Worm (Caenorhabditis elegans) whole organism, L1 larva: ENCODE measurements around the gene slc-17.8.

ENCODE experiments used
- C04F5.9 ChIP-seq: sonication (generic microtip); optimal IDR thresholded peaks from 2 replicates; lab custom pipeline; 2016; ENCODE audit warnings: missing genetic modification characterization, missing compliant biosample characterization
- C16A3.4 ChIP-seq: fragments of 150-350 bp; optimal IDR thresholded peaks from 2 replicates; lab custom pipeline; 2014; ENCODE audit warnings: missing biosample characterization, missing genetic modification characterization
- F16B12.6 ChIP-seq: fragments of 150-350 bp; optimal IDR thresholded peaks from 2 replicates; lab custom pipeline; 2014; ENCODE audit warnings: missing biosample characterization, missing genetic modification characterization
- alr-1 ChIP-seq: fragments of 200-800 bp; sonication (Bioruptor generic); optimal IDR thresholded peaks from 2 replicates; lab custom pipeline; 2018; ENCODE audit warnings: borderline replicate concordance, mild to moderate bottlenecking, missing genetic modification characterization, missing compliant biosample characterization
- ceh-63 ChIP-seq: fragments of 200-800 bp; sonication (Bioruptor generic); optimal IDR thresholded peaks from 2 replicates; lab custom pipeline; 2018; ENCODE audit warnings: mild to moderate bottlenecking, missing genetic modification characterization, missing compliant biosample characterization
- ceh-8 ChIP-seq: fragments of 200-800 bp; sonication (Bioruptor generic); optimal IDR thresholded peaks from 2 replicates; lab custom pipeline; 2018; ENCODE audit warnings: mild to moderate bottlenecking, missing genetic modification characterization, moderate library complexity, missing compliant biosample characterization
- ceh-88 ChIP-seq: fragments of 200-800 bp; sonication (Bioruptor generic); IDR thresholded peaks from 2 replicates; pipeline ENCODE4 v1.3.6; 2022; ENCODE audit warnings: missing genetic modification characterization, missing compliant biosample characterization
- dpl-1 ChIP-seq, 3 experiments: fragments of 150-350 bp in 2 of 3; sonication (generic microtip) in 1 of 3; optimal IDR thresholded peaks; 2 replicates each; lab custom pipeline; 2014 to 2017; ENCODE audit warnings: missing biosample characterization in 3 of 3, missing genetic modification characterization in 3 of 3, missing genetic modification reagents in 3 of 3
- dsc-1 ChIP-seq: sonication (generic microtip); optimal IDR thresholded peaks from 2 replicates; lab custom pipeline; 2016; ENCODE audit warnings: mild to moderate bottlenecking, missing genetic modification characterization, missing compliant biosample characterization
- efl-1 ChIP-seq, 4 experiments: fragments of 150-350 bp; optimal IDR thresholded peaks in 3 of 4; peaks in 1 of 4; 1 replicate in 1 of 4; 2 replicates in 3 of 4; lab custom pipeline; 2014; ENCODE audit warnings: missing biosample characterization in 2 of 4, missing genetic modification characterization in 2 of 4, missing genetic modification reagents in 2 of 4
- egl-13 ChIP-seq: sonication (generic microtip); optimal IDR thresholded peaks from 2 replicates; lab custom pipeline; 2016; ENCODE audit warnings: missing genotype, missing genetic modification reagents, missing genetic modification characterization, missing compliant biosample characterization
- elt-2 ChIP-seq: sonication (generic microtip); optimal IDR thresholded peaks from 2 replicates; lab custom pipeline; 2016; ENCODE audit warnings: missing genetic modification characterization, mild to moderate bottlenecking, inconsistent platforms, missing compliant biosample characterization, missing genetic modification reagents
- elt-3 ChIP-seq, 6 experiments: fragments of 150-350 bp in 1 of 6; sonication (generic microtip); optimal IDR thresholded peaks; 2 replicates each; lab custom pipeline; 2017 to 2018; ENCODE audit warnings: missing biosample characterization in 6 of 6, missing genetic modification characterization in 6 of 6, inconsistent platforms in 1 of 6
- ets-5 ChIP-seq: fragments of 200-800 bp; sonication (Bioruptor generic); IDR thresholded peaks from 2 replicates; pipeline ENCODE4 v1.3.6; 2022; ENCODE audit warnings: missing genetic modification characterization, missing compliant biosample characterization
- fkh-10 ChIP-seq: sonication (generic microtip); optimal IDR thresholded peaks from 2 replicates; lab custom pipeline; 2017; ENCODE audit warnings: missing biosample characterization, missing genetic modification reagents, missing genetic modification characterization
- hpl-2 ChIP-seq: fragments of 150-350 bp; optimal IDR thresholded peaks from 2 replicates; lab custom pipeline; 2014; ENCODE audit warnings: missing biosample characterization, missing genetic modification reagents, missing genetic modification characterization
- lin-13 ChIP-seq: fragments of 150-350 bp; optimal IDR thresholded peaks from 2 replicates; lab custom pipeline; 2014; ENCODE audit warnings: missing biosample characterization, missing genetic modification reagents, missing genetic modification characterization
- lin-15B ChIP-seq: fragments of 150-350 bp; sonication (generic microtip); optimal IDR thresholded peaks from 3 replicates; lab custom pipeline; 2014; ENCODE audit warnings: missing biosample characterization, missing genetic modification characterization
- lin-35 ChIP-seq, 2 experiments: fragments of 150-350 bp; optimal IDR thresholded peaks; 2 replicates each; lab custom pipeline; 2014; ENCODE audit warnings: missing biosample characterization in 2 of 2, missing genetic modification characterization in 2 of 2, missing genetic modification reagents in 2 of 2
- lin-39 ChIP-seq: fragments of 150-350 bp; optimal IDR thresholded peaks from 2 replicates; lab custom pipeline; 2014; ENCODE audit warnings: missing biosample characterization, missing genetic modification reagents, missing genetic modification characterization
- lsy-2 ChIP-seq, 2 experiments: fragments of 150-350 bp; optimal IDR thresholded peaks; 2 replicates each; lab custom pipeline; 2014; ENCODE audit warnings: missing biosample characterization in 2 of 2, missing genetic modification characterization in 2 of 2
- mab-9 ChIP-seq: fragments of 200-800 bp; sonication (Bioruptor generic); IDR thresholded peaks from 2 replicates; pipeline ENCODE4 v1.3.6; 2022; ENCODE audit warnings: missing genetic modification reagents, missing genetic modification characterization, missing compliant biosample characterization
- mdl-1 ChIP-seq, 2 experiments: fragments of 150-350 bp; optimal IDR thresholded peaks; 2 replicates each; lab custom pipeline; 2014 to 2017; ENCODE audit warnings: missing biosample characterization in 2 of 2, missing genetic modification characterization in 2 of 2, inconsistent platforms in 1 of 2
- mef-2 ChIP-seq: fragments of 150-350 bp; optimal IDR thresholded peaks from 2 replicates; lab custom pipeline; 2014; ENCODE audit warnings: missing biosample characterization, missing genetic modification characterization
- nhr-11 ChIP-seq: fragments of 150-350 bp; optimal IDR thresholded peaks from 2 replicates; lab custom pipeline; 2014; ENCODE audit warnings: missing biosample characterization, missing genetic modification characterization
- nhr-19 ChIP-seq: fragments of 200-800 bp; sonication (Bioruptor generic); conservative IDR thresholded peaks from 2 replicates; pipeline ENCODE4 v1.3.6; 2022; ENCODE audit warnings: missing genetic modification characterization, missing compliant biosample characterization
- nhr-28 ChIP-seq: fragments of 150-350 bp; optimal IDR thresholded peaks from 2 replicates; lab custom pipeline; 2014; ENCODE audit warnings: missing biosample characterization, missing genetic modification characterization
- nhr-47 ChIP-seq: sonication (generic microtip); optimal IDR thresholded peaks from 2 replicates; lab custom pipeline; 2016; ENCODE audit warnings: mild to moderate bottlenecking, missing genetic modification characterization, moderate library complexity, missing compliant biosample characterization
- nhr-85 ChIP-seq: sonication (generic microtip); peaks from one replicate; lab custom pipeline; 2016; ENCODE audit warnings: missing genetic modification characterization, inconsistent platforms, missing compliant biosample characterization
- nhr-90 ChIP-seq: sonication (generic microtip); optimal IDR thresholded peaks from 2 replicates; lab custom pipeline; 2016; ENCODE audit warnings: mild to moderate bottlenecking, missing genetic modification characterization, missing compliant biosample characterization; ENCODE audit not compliant: poor library complexity
- pag-3 ChIP-seq: sonication (generic microtip); optimal IDR thresholded peaks from 2 replicates; lab custom pipeline; 2017; ENCODE audit warnings: missing genetic modification characterization, mild to moderate bottlenecking, missing compliant biosample characterization, antibody characterized with exemption, borderline replicate concordance; ENCODE audit not compliant: insufficient read depth
- pqm-1 ChIP-seq: sonication (generic microtip); optimal IDR thresholded peaks from 3 replicates; lab custom pipeline; 2017; ENCODE audit warnings: missing biosample characterization, missing genetic modification characterization
- rnt-1 ChIP-seq: sonication (generic microtip); optimal IDR thresholded peaks from 2 replicates; lab custom pipeline; 2016; ENCODE audit warnings: mild to moderate bottlenecking, missing genetic modification characterization, moderate library complexity, missing compliant biosample characterization
- skn-1 ChIP-seq: fragments of 150-350 bp; optimal IDR thresholded peaks from 2 replicates; lab custom pipeline; 2014; ENCODE audit warnings: missing biosample characterization, missing genetic modification characterization
- snu-23 ChIP-seq: sonication (generic microtip); optimal IDR thresholded peaks from 2 replicates; lab custom pipeline; 2016; ENCODE audit warnings: missing genetic modification characterization, missing compliant biosample characterization
- sptf-1 ChIP-seq: fragments of 150-350 bp; optimal IDR thresholded peaks from 2 replicates; lab custom pipeline; 2014; ENCODE audit warnings: missing biosample characterization, missing genetic modification characterization
- swsn-7 ChIP-seq: sonication (generic microtip); optimal IDR thresholded peaks from 2 replicates; lab custom pipeline; 2016; ENCODE audit warnings: missing genetic modification characterization, missing compliant biosample characterization
- tbx-2 ChIP-seq: sonication (generic microtip); optimal IDR thresholded peaks from 2 replicates; lab custom pipeline; 2016; ENCODE audit warnings: missing genetic modification characterization, missing compliant biosample characterization
- tlp-1 ChIP-seq: fragments of 150-350 bp; optimal IDR thresholded peaks from 2 replicates; lab custom pipeline; 2014; ENCODE audit warnings: missing biosample characterization, missing genetic modification characterization
- unc-86 ChIP-seq: sonication (generic microtip); optimal IDR thresholded peaks from 2 replicates; lab custom pipeline; 2016; ENCODE audit warnings: missing genetic modification characterization, missing compliant biosample characterization
- xbp-1 ChIP-seq: sonication (generic microtip); optimal IDR thresholded peaks from 2 replicates; lab custom pipeline; 2016; ENCODE audit warnings: missing genetic modification characterization, missing compliant biosample characterization
- ztf-11 ChIP-seq, 2 experiments: sonication (generic microtip); optimal IDR thresholded peaks; 2 replicates each; lab custom pipeline; 2016 to 2017; ENCODE audit warnings: missing genetic modification characterization in 2 of 2, missing biosample characterization in 1 of 2, missing compliant biosample characterization in 1 of 2

Gene slc-17.8

DNA sequence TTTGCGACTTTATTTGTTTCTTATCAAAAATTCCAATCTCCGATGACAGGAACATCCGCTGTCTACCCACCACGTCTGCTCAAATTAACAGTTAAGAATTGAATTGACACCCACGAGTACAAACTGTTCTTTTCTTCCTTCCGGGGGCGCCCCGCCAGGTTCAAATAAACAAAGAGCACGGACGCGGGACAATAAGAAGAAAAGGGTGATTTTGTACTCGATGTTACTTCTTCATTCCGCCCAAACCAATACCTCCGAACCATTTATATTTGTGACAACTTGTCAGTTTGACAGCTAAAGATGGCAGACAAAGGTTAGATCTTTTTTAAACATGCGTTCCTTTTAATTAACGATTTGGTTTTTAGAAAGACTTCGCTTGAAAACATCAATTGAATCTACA is 19.6 kb downstream of the slc-17.8 start, which contains the start of gene otpl-6:
Gene otpl-6, plus strand, starts transcription at position 301 of the 400 bp plus-strand sequence.
- TF ChIP-seq nhr-47 = no peak
- no peak for TF ChIP-seq ets-5 (GFP tag; lab: Robert Waterston, UW)
- TF ChIP-seq lin-39 (tag; lab: Kevin White, UChicago) = no peak
- TF ChIP-seq egl-13 = no peak
- no peak for TF ChIP-seq C04F5.9
- no peak for TF ChIP-seq rnt-1 (tag; lab: Kevin White, UChicago)
- no peak for TF ChIP-seq ceh-8 (GFP tag; lab: Kevin White, UChicago)
- no peak for TF ChIP-seq tbx-2 (tag; lab: Kevin White, UChicago)
- no peak for TF ChIP-seq mab-9 (GFP tag; lab: Robert Waterston, UW)

DNA sequence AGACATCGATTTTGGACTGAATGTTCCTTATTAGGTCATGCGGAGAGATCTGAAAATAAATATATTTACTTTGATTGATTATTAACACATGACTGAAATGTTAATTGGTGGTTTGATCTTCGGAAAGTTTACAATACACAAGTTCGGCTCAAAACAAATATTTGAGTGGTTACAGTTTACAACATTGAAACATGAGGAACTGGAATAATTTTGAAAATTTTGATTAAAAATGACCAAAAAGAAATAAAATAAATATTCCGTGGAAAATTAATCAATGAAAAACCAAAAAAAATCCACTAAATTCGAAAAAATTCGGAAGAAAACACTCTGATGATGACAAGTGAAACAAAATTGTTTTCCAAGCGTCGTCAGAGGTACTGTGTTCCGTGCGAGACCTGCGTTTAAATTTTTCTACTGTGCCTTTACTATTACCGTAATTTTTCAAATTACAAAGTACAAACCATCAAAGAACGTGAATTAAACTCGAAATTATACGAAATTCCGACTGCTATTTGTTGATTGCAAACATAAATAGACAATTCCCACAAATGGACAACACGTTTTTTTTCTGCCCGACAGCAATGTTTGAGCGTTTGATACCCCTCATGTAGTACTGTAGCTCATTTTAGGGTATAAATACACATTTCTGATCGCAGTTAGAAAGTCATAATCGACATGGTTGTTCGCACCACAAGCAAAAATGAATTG is 24.4 kb downstream of the slc-17.8 start, which contains the start of the genes F45F2.11 and otpl-7:
Gene F45F2.11, minus strand, starts transcription at position 51 of the 708 bp plus-strand sequence.
Gene otpl-7, plus strand, starts transcription at position 658 of the 708 bp plus-strand sequence.
- TF ChIP-seq tbx-2 (tag; lab: Kevin White, UChicago) (no peak), nhr-85 (tag; lab: Kevin White, UChicago) (no peak), elt-3 (tag; optimal IDR thresholded peaks at IDR 0.05; lab: Kevin White, UChicago) (no peak), nhr-90 (no peak), alr-1 (tag; lab: Kevin White, UChicago) (no peak), tlp-1 (tag; lab: Kevin White, UChicago) (no peak), lin-15B (tag; lab: Kevin White, UChicago) (no peak), nhr-19 (GFP tag; lab: Robert Waterston, UW) (no peak), xbp-1 (tag; lab: Kevin White, UChicago) (no peak)
- TF ChIP-seq, all 84 proteins: peak for 0

DNA sequence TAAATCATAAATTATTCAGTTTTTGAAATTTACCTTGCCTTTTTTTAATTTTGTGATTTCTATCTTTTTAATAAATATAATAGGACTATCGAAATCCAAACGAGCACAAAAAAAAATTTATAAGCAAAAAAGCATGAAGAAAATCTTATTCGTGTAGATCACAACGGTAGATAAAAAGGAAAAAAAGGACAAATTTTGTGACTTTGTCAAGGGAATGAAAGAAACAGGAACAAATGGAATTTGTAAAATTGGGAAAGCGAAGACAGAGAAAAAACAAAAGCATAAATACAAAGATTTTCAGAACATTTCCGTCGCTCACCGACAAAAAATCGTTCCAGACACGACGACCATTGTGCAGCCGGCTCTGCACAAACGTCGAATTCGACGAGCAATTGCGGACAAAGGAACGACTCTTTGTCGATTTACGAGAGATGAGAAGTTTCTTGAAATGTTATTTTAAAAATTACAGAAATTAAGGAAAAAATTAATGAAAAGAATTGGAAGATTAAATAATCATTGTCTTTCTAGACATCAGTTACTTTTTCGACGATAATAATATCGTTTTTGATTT is 26.5 kb downstream of the slc-17.8 start, which contains the start of gene F45F2.10:
Gene F45F2.10, minus strand, starts transcription at position 51 of the 571 bp plus-strand sequence.
- TF ChIP-seq snu-23 (GFP tag; lab: Kevin White, UChicago) (no peak), dpl-1 (GFP tag; optimal IDR thresholded peaks at IDR 0.05; lab: Kevin White, UChicago) (peak in 2 of 3 experiments; percentile 29 to 33), lsy-2 (tag; optimal IDR thresholded peaks at IDR 0.05; lab: Kevin White, UChicago) (no peak), xbp-1 (tag; lab: Kevin White, UChicago) (no peak), dsc-1 (tag; lab: Kevin White, UChicago) (no peak), lin-35 (GFP tag; optimal IDR thresholded peaks at IDR 0.05; lab: Kevin White, UChicago) (peak; percentile 29 to 51), swsn-7 (tag; lab: Kevin White, UChicago) (peak; percentile 17), rnt-1 (tag; lab: Kevin White, UChicago) (peak; percentile 27), ets-5 (GFP tag; lab: Robert Waterston, UW) (no peak), sptf-1 (no peak), ceh-63 (GFP tag; lab: Kevin White, UChicago) (no peak), efl-1 (optimal IDR thresholded peaks at IDR 0.05; lab: Kevin White, UChicago) (peak; percentile 28 to 36), efl-1 (GFP tag; optimal IDR thresholded peaks at IDR 0.05 in 1 of 2; lab: Kevin White, UChicago) (peak; percentile 41 to 91), F16B12.6 (tag; lab: Kevin White, UChicago) (peak; percentile 83), nhr-28 (tag; lab: Kevin White, UChicago) (no peak), C16A3.4 (tag; lab: Kevin White, UChicago) (peak; percentile 33)

ce11 chrV:8518283-8518682 is 27.1 kb downstream of the slc-17.8 start:
- peak; percentile 22 for TF ChIP-seq swsn-7 (tag; lab: Kevin White, UChicago)
- TF ChIP-seq mdl-1 (tag; optimal IDR thresholded peaks at IDR 0.05; lab: Kevin White, UChicago) = peak in 1 of 2 experiments; percentile 36
- no peak for TF ChIP-seq nhr-47
- peak in 1 of 2 experiments; percentile 50 for TF ChIP-seq lsy-2 (tag; optimal IDR thresholded peaks at IDR 0.05; lab: Kevin White, UChicago)
- no peak for TF ChIP-seq elt-2 (tag; lab: Kevin White, UChicago)
- TF ChIP-seq pag-3 (tag; lab: Kevin White, UChicago) = peak; percentile 45
- no peak for TF ChIP-seq ztf-11 (tag; optimal IDR thresholded peaks at IDR 0.05; lab: Kevin White, UChicago)
- TF ChIP-seq nhr-11 (tag; lab: Kevin White, UChicago) = no peak
- no peak for TF ChIP-seq fkh-10
- no peak for TF ChIP-seq mef-2 (tag; lab: Kevin White, UChicago)
- TF ChIP-seq hpl-2 = no peak
- peak; percentile 26 to 34 for TF ChIP-seq efl-1 (optimal IDR thresholded peaks at IDR 0.05; lab: Kevin White, UChicago)
- TF ChIP-seq efl-1 (GFP tag; optimal IDR thresholded peaks at IDR 0.05 in 1 of 2; lab: Kevin White, UChicago) = no peak
- peak; percentile 13 for TF ChIP-seq F16B12.6 (tag; lab: Kevin White, UChicago)
- peak; percentile 3 for TF ChIP-seq dsc-1 (tag; lab: Kevin White, UChicago)
- TF ChIP-seq lin-13 (GFP tag; lab: Kevin White, UChicago) = no peak
- TF ChIP-seq rnt-1 (tag; lab: Kevin White, UChicago) = peak; percentile 46
- no peak for TF ChIP-seq pqm-1 (tag; lab: Kevin White, UChicago)
- peak in 1 of 3 experiments; percentile 30 for TF ChIP-seq dpl-1 (GFP tag; optimal IDR thresholded peaks at IDR 0.05; lab: Kevin White, UChicago)
- TF ChIP-seq skn-1 = peak; percentile 35
- no peak for TF ChIP-seq ceh-88 (GFP tag; lab: Robert Waterston, UW)
- no peak for TF ChIP-seq unc-86
